Worm (Caenorhabditis elegans) whole organism, L2 larva: ENCODE measurements around the gene him-5.
"Not testable (repeated sequence)": the region's sequence is repeated elsewhere in the genome, so short reads cannot be mapped to it uniquely, and the experiment has no call there.

Experiments
- blmp-1 ChIP-seq: sonication (generic microtip); optimal IDR thresholded peaks from 2 replicates; lab custom pipeline; 2017; ENCODE audit warnings: missing genetic modification characterization, mild to moderate bottlenecking, missing compliant biosample characterization, antibody characterized with exemption, moderate library complexity; ENCODE audit not compliant: insufficient read depth
- ceh-16 ChIP-seq: fragments of 150-350 bp; optimal IDR thresholded peaks from 2 replicates; lab custom pipeline; 2014; ENCODE audit warnings: missing biosample characterization, missing genetic modification characterization
- ceh-82 ChIP-seq: fragments of 150-350 bp; optimal IDR thresholded peaks from 2 replicates; lab custom pipeline; 2014; ENCODE audit warnings: missing biosample characterization, missing genetic modification characterization
- egl-27 ChIP-seq: sonication (generic microtip); optimal IDR thresholded peaks from 3 replicates; lab custom pipeline; 2017; ENCODE audit warnings: missing biosample characterization, missing genetic modification reagents, missing genetic modification characterization
- elt-3 ChIP-seq: sonication (generic microtip); optimal IDR thresholded peaks from 2 replicates; lab custom pipeline; 2017; ENCODE audit warnings: missing biosample characterization, missing genetic modification characterization
- fos-1 ChIP-seq: fragments of 150-350 bp; optimal IDR thresholded peaks from 2 replicates; lab custom pipeline; 2014; ENCODE audit warnings: missing biosample characterization, missing genetic modification characterization
- mdl-1 ChIP-seq, 2 experiments: fragments of 150-350 bp in 1 of 2; sonication (generic microtip) in 1 of 2; optimal IDR thresholded peaks; 2 replicates each; lab custom pipeline; 2017; ENCODE audit warnings: missing biosample characterization in 2 of 2, missing genetic modification characterization in 2 of 2
- nhr-11 ChIP-seq: fragments of 150-350 bp; optimal IDR thresholded peaks from 2 replicates; lab custom pipeline; 2014; ENCODE audit warnings: missing biosample characterization, missing genetic modification characterization
- nhr-25 ChIP-seq: fragments of 150-350 bp; sonication (generic microtip); optimal IDR thresholded peaks from 3 replicates; lab custom pipeline; 2014; ENCODE audit warnings: missing biosample characterization, missing genetic modification characterization
- nhr-6 ChIP-seq: fragments of 150-350 bp; optimal IDR thresholded peaks from 2 replicates; lab custom pipeline; 2014; ENCODE audit warnings: missing biosample characterization, missing genetic modification characterization
- unc-55 ChIP-seq: fragments of 150-350 bp; sonication (generic microtip); optimal IDR thresholded peaks from 3 replicates; lab custom pipeline; 2014; ENCODE audit warnings: missing biosample characterization, missing genetic modification reagents, missing genetic modification characterization
- unc-62 ChIP-seq: fragments of 150-350 bp; optimal IDR thresholded peaks from 2 replicates; lab custom pipeline; 2014; ENCODE audit warnings: missing biosample characterization, missing genetic modification reagents, missing genetic modification characterization

DNA sequence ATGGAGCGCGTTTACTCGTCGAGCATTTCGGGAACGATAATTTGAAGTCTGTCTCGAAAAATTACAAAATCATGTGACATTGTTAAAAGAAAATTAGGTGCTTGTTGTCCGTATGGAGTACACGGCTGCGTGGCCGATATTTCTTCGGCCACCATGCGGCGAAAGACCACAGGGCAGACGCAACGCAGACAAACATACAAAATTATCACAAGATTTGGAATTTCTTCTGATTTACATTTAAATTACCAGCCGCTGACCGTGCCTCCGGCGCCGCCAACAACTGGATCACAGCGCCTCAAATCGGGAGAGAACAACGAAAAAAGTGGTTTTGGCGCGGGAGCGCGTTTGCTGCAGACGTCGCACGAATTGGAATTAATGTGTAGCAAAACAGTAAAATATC lies 35.1 kb upstream of the him-5 start:
- peak; percentile 55 for TF ChIP-seq unc-62 (GFP tag; lab: Kevin White, UChicago)
- TF ChIP-seq ceh-82 = peak; percentile 67
- peak; percentile 78 for TF ChIP-seq unc-55
- peak; percentile 58 to 68 for TF ChIP-seq mdl-1 (tag; optimal IDR thresholded peaks at IDR 0.05; lab: Kevin White, UChicago)
- not testable (repeated sequence) for TF ChIP-seq elt-3, nhr-6, nhr-11 (tag; lab: Kevin White, UChicago)
- peak; percentile 76 for TF ChIP-seq egl-27
- TF ChIP-seq fos-1 (tag; lab: Kevin White, UChicago) = peak; percentile 83
- TF ChIP-seq blmp-1 (tag; lab: Kevin White, UChicago) = peak; percentile 80
- TF ChIP-seq nhr-25 (tag; lab: Kevin White, UChicago) = peak; percentile 90
- TF ChIP-seq ceh-16 = peak; percentile 89
